Fruit fly (Drosophila melanogaster): Measurements from ENCODE around the gene CG34281.

CG34281 gene

DNA sequence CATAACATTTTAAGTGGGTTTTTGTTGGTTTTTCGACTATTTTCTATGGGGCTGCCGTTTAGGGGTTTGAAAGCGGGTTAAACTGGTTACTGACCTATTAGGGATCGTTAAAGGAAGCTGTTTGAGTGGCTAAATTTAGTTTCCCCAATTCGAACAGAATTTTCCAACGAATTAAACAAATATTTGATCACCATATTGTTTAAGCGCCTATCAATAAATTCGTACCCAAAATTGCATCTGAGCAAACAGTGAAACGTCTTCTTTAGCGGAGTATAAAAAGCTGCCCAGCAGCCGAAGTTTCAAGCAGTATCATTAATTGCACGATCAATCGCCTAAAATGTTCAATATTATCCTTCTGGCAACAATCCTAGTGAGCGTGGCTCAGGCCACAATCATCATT, 18.6 kb upstream of the CG34281 start, which contains the start of gene Sgs5bis:
Gene Sgs5bis, plus strand, starts transcription at position 301 of the 400 bp plus-strand sequence.
- TF ChIP-seq Snoo (tag; optimal IDR thresholded peaks at IDR 0.05) (no peak), D1 (tag; optimal IDR thresholded peaks at IDR 0.05) (no peak)

DNA sequence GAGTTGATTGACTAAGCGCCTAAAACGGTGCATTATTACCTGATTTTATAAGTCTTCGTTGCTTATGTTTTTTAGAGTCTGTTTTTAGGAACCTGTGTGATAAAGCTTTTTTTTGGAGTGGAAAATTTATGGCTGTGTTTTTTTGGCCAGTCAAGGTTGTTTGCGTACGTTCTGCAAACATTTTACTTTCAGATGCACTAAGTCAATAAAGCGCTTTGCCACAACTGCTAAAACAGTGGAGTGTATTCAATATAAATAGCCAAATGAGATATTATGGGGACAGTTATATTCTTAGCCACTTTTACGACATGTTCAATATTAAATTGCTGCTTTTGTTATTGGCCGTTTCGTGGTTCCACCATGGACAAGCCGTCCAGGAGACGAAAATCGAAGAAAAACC, 17.6 kb upstream of the CG34281 start, which contains the start of gene Sgs5:
Gene Sgs5, plus strand, starts transcription at position 279 of the 400 bp plus-strand sequence.
- TF ChIP-seq CG17806 (tag; optimal IDR thresholded peaks at IDR 0.05) = no peak

DNA sequence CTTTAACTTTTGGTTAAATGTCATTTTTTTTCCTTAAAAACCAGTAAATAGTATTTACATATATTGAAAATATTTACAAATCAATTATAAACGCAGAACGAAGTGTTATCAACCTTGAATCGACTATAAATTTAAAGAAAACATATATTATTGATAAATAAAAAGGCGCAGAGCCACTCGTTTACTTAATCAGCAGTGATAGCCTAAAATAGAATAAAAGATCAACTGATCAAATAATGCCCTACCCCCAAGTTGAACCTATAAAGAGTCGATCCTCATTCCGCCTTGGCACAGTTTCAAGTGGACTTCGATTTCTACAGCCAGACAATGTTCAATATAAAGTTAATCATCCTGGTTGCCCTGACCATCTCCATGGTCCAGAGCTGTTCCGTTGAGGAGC, 16.5 kb upstream of the CG34281 start, which contains the start of gene CG7606:
Gene CG7606, plus strand, starts transcription at position 301 of the 400 bp plus-strand sequence.
- TF ChIP-seq CG13204 (GFP tag; optimal IDR thresholded peaks at IDR 0.05) (no peak), CG34367 (tag; optimal IDR thresholded peaks at IDR 0.05) (no peak), CG15710 (tag; optimal IDR thresholded peaks at IDR 0.05) (no peak)

DNA sequence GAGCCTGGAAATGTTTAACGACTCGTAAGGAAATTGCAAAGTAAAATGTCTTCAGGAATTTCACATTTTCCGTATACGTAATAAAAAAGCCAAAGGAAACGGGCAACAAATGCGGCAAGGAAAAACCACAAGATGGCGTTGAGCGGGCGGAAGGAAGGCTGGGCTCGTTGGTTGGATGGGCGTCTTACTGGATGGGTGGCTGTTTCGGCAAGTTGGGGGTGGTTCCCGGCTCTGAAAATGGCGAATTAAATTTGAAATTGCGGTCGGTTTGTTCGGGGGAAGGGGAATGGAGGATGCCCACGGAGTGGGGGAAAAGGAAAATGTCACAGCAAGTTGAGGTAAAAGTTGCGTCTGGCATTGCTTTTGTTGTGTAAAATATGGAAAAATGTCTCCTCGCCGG, 13.0 kb upstream of the CG34281 start:
- TF ChIP-seq CG17806 (tag; optimal IDR thresholded peaks at IDR 0.05) (no peak), Ets98B (GFP tag; IDR thresholded peaks at IDR 0.05) (no peak), CG10348 (GFP tag; IDR thresholded peaks at IDR 0.05) (no peak), CG8301 (tag; optimal IDR thresholded peaks at IDR 0.05) (no peak), EcR (GFP tag; optimal IDR thresholded peaks at IDR 0.05) (no peak), CG12605 (GFP tag; IDR thresholded peaks at IDR 0.05) (no peak), CG8159 (tag; optimal IDR thresholded peaks at IDR 0.05) (no peak), Pif1A (GFP tag; optimal IDR thresholded peaks at IDR 0.05) (no peak), rn (GFP tag; IDR thresholded peaks at IDR 0.05) (no peak), CG9948 (tag; optimal IDR thresholded peaks at IDR 0.05) (no peak), CG4496 (GFP tag; IDR thresholded peaks at IDR 0.05) (no peak), Pif1B (GFP tag; optimal IDR thresholded peaks at IDR 0.05) (no peak), CG34367 (tag; optimal IDR thresholded peaks at IDR 0.05) (no peak), CG15710 (tag; optimal IDR thresholded peaks at IDR 0.05) (no peak), CG14655 (GFP tag; optimal IDR thresholded peaks at IDR 0.05) (no peak), CG32121 (GFP tag; IDR thresholded peaks at IDR 0.05) (no peak), Snoo (tag; optimal IDR thresholded peaks at IDR 0.05) (no peak)

DNA sequence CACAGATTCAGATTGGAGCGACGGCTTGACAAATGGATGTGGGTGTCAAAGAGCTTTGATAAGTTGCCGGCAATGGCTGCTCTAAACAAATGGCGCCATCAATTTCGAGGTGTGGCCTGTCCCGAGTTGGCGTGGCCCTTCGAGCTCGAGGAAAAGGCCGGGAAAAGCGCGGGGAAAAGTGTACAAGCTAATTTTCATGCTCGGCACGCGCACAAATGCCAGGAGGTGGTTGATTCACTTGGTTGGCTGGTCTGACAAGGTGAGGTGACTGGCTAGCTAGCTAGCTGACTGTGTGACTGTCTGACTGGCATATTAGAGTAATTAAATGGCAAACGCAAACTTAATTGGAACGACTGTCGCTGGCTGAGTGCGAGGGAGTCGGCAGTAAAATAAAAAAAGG, 10.8 kb upstream of the CG34281 start:
- TF ChIP-seq Ets98B (GFP tag; IDR thresholded peaks at IDR 0.05) (no peak), CG34367 (tag; optimal IDR thresholded peaks at IDR 0.05) (no peak), CG10348 (GFP tag; IDR thresholded peaks at IDR 0.05) (no peak), CG12605 (GFP tag; IDR thresholded peaks at IDR 0.05) (no peak), CG8159 (tag; optimal IDR thresholded peaks at IDR 0.05) (no peak), gl (tag; optimal IDR thresholded peaks at IDR 0.05) (no peak), Snoo (tag; optimal IDR thresholded peaks at IDR 0.05) (no peak), CG15710 (tag; optimal IDR thresholded peaks at IDR 0.05) (no peak), CG32121 (GFP tag; IDR thresholded peaks at IDR 0.05) (no peak), CG4496 (GFP tag; IDR thresholded peaks at IDR 0.05) (no peak), fd96Ca (GFP tag; IDR thresholded peaks at IDR 0.05) (no peak)

DNA sequence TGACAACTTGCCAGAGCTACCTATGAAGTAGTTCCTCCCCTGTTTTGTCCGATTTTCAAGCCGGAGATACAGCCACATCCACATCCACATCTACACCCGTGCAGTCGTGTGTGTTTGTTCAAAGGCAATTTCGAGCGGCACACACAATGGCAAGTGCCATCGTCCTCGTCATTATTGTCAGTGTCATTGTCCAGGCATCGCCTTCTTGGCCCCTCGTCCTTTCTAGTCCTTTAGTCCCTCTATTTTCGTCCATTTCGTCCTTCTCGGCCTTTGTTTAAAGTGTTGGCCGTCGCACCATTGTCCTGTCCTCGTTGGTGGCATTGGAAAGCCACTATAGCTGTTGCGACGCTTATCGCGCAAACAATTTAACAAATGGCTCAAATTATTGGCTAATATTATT, 9.7 kb upstream of the CG34281 start:
- TF ChIP-seq CG12605 (GFP tag; IDR thresholded peaks at IDR 0.05) = no peak
- no peak for TF ChIP-seq fd96Ca (GFP tag; IDR thresholded peaks at IDR 0.05)
- TF ChIP-seq CG14655 (GFP tag; optimal IDR thresholded peaks at IDR 0.05) = no peak
- no peak for TF ChIP-seq EcR (GFP tag; optimal IDR thresholded peaks at IDR 0.05)
- TF ChIP-seq CG15710 (tag; optimal IDR thresholded peaks at IDR 0.05) = no peak
- no peak for TF ChIP-seq CG32121 (GFP tag; IDR thresholded peaks at IDR 0.05)
- TF ChIP-seq Pif1A (GFP tag; optimal IDR thresholded peaks at IDR 0.05) = no peak
- no peak for TF ChIP-seq CG34367 (tag; optimal IDR thresholded peaks at IDR 0.05)
- no peak for TF ChIP-seq CG17806 (tag; optimal IDR thresholded peaks at IDR 0.05)
- no peak for TF ChIP-seq CG9948 (tag; optimal IDR thresholded peaks at IDR 0.05)
- TF ChIP-seq CG8301 (tag; optimal IDR thresholded peaks at IDR 0.05) = no peak
- TF ChIP-seq gl (tag; optimal IDR thresholded peaks at IDR 0.05) = no peak
- TF ChIP-seq CG8159 (tag; optimal IDR thresholded peaks at IDR 0.05) = no peak

DNA sequence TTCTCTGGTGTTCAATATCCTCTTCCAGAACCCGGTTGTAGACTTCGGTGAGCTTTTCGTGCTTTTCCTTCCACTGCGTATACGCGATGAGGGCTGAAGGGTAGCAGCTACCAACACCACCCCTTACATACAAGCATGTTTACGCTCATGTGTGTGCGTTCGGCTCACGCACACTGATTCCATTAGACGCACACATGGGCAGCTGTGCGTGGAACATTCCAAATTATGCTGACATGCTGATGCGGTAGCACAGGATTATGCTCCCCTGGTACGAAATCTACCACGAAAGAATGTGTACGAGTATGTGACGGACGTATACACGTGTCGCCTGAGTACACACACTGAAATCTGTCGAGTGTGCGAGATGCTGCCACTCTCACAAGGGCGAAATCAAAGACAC, 9.0 kb upstream of the CG34281 start:
- peak; percentile 11 for TF ChIP-seq D1 (tag; optimal IDR thresholded peaks at IDR 0.05)
- TF ChIP-seq CG10348 (GFP tag; IDR thresholded peaks at IDR 0.05) = no peak

DNA sequence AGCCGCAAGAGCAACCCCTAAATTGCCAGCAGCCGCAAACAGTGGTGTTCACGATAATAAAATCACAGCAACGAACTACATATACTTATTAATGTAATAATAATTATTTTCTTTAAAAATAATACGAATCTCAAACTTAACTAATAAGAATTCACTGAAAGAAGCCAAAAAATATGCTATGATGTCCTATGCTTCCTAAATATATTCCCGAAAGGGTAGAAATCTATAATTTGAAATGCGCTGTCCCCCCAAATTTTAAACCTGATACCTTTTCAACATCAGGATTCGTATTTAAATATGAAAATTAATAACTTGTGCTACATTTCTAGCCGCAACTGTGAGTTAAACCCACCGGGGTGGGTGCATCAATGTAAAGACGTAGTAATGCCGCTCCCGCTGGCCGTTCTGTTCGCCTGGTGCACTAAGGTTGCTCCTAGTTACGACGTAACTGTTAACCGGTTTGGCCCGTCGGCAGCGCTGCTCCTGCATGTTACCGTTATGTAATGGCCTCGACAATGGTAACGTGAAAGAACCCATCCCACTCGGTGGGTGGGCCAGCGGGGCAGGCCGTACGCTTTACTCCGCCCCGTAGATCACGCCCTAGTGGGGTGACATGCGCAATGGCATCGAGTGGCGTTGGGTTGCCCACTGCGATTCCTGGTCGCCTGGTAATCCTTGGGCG, 8.3 kb upstream of the CG34281 start:
- TF ChIP-seq CG32121 (GFP tag; IDR thresholded peaks at IDR 0.05) (no peak), gl (tag; optimal IDR thresholded peaks at IDR 0.05) (no peak), Ets98B (GFP tag; IDR thresholded peaks at IDR 0.05) (no peak), Pif1A (GFP tag; optimal IDR thresholded peaks at IDR 0.05) (peak; percentile 31), CG8301 (tag; optimal IDR thresholded peaks at IDR 0.05) (no peak), CG14655 (GFP tag; optimal IDR thresholded peaks at IDR 0.05) (peak; percentile 73), CG12605 (GFP tag; IDR thresholded peaks at IDR 0.05) (no peak), Pif1B (GFP tag; optimal IDR thresholded peaks at IDR 0.05) (peak; percentile 1), CG13204 (GFP tag; optimal IDR thresholded peaks at IDR 0.05) (peak; percentile 79), CG10348 (GFP tag; IDR thresholded peaks at IDR 0.05) (no peak), CG4496 (GFP tag; IDR thresholded peaks at IDR 0.05) (no peak), rn (GFP tag; IDR thresholded peaks at IDR 0.05) (no peak), CG9948 (tag; optimal IDR thresholded peaks at IDR 0.05) (no peak), fd96Ca (GFP tag; IDR thresholded peaks at IDR 0.05) (no peak), D1 (tag; optimal IDR thresholded peaks at IDR 0.05) (no peak), CG17806 (tag; optimal IDR thresholded peaks at IDR 0.05) (peak; percentile 61), CG34367 (tag; optimal IDR thresholded peaks at IDR 0.05) (peak; percentile 33), CG8159 (tag; optimal IDR thresholded peaks at IDR 0.05) (peak; percentile 82), CG15710 (tag; optimal IDR thresholded peaks at IDR 0.05) (peak; percentile 72), EcR (GFP tag; optimal IDR thresholded peaks at IDR 0.05) (no peak), Snoo (tag; optimal IDR thresholded peaks at IDR 0.05) (no peak)
